Fruit fly (Drosophila melanogaster) whole organism, embryonic: ENCODE data around the gene Mks1.

Experiments
- Abd-B ChIP-seq: fragments of 200-800 bp; sonication (Bioruptor generic); optimal IDR thresholded peaks from 2 replicates; lab custom pipeline; 2018; ENCODE audit warnings: missing biosample characterization, mild to moderate bottlenecking, missing genetic modification characterization, moderate library complexity
- Awh ChIP-seq: fragments of 200-800 bp; sonication (Bioruptor generic); IDR thresholded peaks from 2 replicates; pipeline ENCODE4, ENCODE4 v1.3.6; 2022; ENCODE audit warnings: missing biosample characterization, missing genetic modification characterization
- Blimp-1 ChIP-seq: fragments of 200-800 bp; sonication (Bioruptor generic); optimal IDR thresholded peaks from 3 replicates; lab custom pipeline; 2018; ENCODE audit warnings: missing biosample characterization, missing genetic modification characterization, mild to moderate bottlenecking, moderate library complexity, missing genetic modification reagents
- CG1024 ChIP-seq: fragments of 200-800 bp; sonication (Bioruptor generic); IDR thresholded peaks from 2 replicates; pipeline ENCODE4 v1.3.6; 2022; ENCODE audit warnings: missing biosample characterization, missing genetic modification characterization
- CG10274 ChIP-seq: fragments of 200-800 bp; sonication (Bioruptor generic); optimal IDR thresholded peaks from 3 replicates; lab custom pipeline; 2017; ENCODE audit warnings: missing biosample characterization, mild to moderate bottlenecking, missing genetic modification characterization
- CG12744 ChIP-seq: fragments of 200-800 bp; sonication (Bioruptor generic); optimal IDR thresholded peaks from 2 replicates; lab custom pipeline; 2016; ENCODE audit warnings: missing biosample characterization, missing genetic modification characterization
- CG14014 ChIP-seq: fragments of 200-800 bp; sonication (Bioruptor generic); IDR thresholded peaks from 2 replicates; pipeline ENCODE4 v1.3.6; 2022; ENCODE audit warnings: missing biosample characterization, missing genetic modification characterization
- CG15601 ChIP-seq: fragments of 200-800 bp; sonication (Bioruptor generic); optimal IDR thresholded peaks from 3 replicates; lab custom pipeline; 2019; ENCODE audit warnings: missing biosample characterization, mild to moderate bottlenecking, missing genetic modification characterization, moderate library complexity
- CG18599 ChIP-seq: fragments of 200-800 bp; sonication (Bioruptor generic); optimal IDR thresholded peaks from 3 replicates; lab custom pipeline; 2017; ENCODE audit warnings: missing biosample characterization, missing genetic modification characterization, mild to moderate bottlenecking, moderate library complexity, missing genetic modification reagents
- CG18619 ChIP-seq: fragments of 200-800 bp; sonication (Bioruptor generic); optimal IDR thresholded peaks from 3 replicates; lab custom pipeline; 2017; ENCODE audit warnings: missing biosample characterization, mild to moderate bottlenecking, missing genetic modification characterization
- CG2712 ChIP-seq: fragments of 200-800 bp; optimal IDR thresholded peaks from 3 replicates; lab custom pipeline; 2019; ENCODE audit warnings: missing biosample characterization, mild to moderate bottlenecking, missing genetic modification characterization, moderate library complexity
- CG4360 ChIP-seq: fragments of 200-800 bp; sonication (Bioruptor generic); IDR thresholded peaks from 2 replicates; pipeline ENCODE4 v1.3.6; 2022; ENCODE audit warnings: missing biosample characterization, missing genetic modification characterization
- CG4707 ChIP-seq: fragments of 200-800 bp; sonication (Bioruptor generic); optimal IDR thresholded peaks from 2 replicates; lab custom pipeline; 2018; ENCODE audit warnings: missing biosample characterization, mild to moderate bottlenecking, missing genetic modification characterization, moderate library complexity
- CG4854 ChIP-seq: fragments of 200-800 bp; sonication (Bioruptor generic); optimal IDR thresholded peaks from 2 replicates; lab custom pipeline; 2016; ENCODE audit warnings: missing biosample characterization, missing genetic modification characterization, inconsistent platforms
- CG6854 ChIP-seq: fragments of 200-800 bp; sonication (Bioruptor generic); optimal IDR thresholded peaks from 3 replicates; lab custom pipeline; 2017; ENCODE audit warnings: missing biosample characterization, mild to moderate bottlenecking, missing genetic modification characterization
- CG7556 ChIP-seq: fragments of 200-800 bp; sonication (Bioruptor generic); optimal IDR thresholded peaks from 2 replicates; lab custom pipeline; 2017; ENCODE audit warnings: missing biosample characterization, mild to moderate bottlenecking, missing genetic modification characterization
- D ChIP-seq, 2 experiments: fragments of 200-800 bp in 1 of 2; fragments of >200 bp in 1 of 2; sonication (Bioruptor generic) in 1 of 2; optimal IDR thresholded peaks; 2 replicates in 1 of 2; 3 replicates in 1 of 2; lab custom pipeline; 2017; ENCODE audit warnings: mild to moderate bottlenecking in 1 of 2, missing biosample characterization in 1 of 2, missing genetic modification characterization in 1 of 2, missing genetic modification reagents in 1 of 2
- Deaf1 ChIP-seq: fragments of 200-800 bp; optimal IDR thresholded peaks from 3 replicates; lab custom pipeline; 2019; ENCODE audit warnings: missing biosample characterization, mild to moderate bottlenecking, missing genetic modification characterization, moderate library complexity
- Doc3 ChIP-seq: fragments of 200-800 bp; sonication (Bioruptor generic); IDR thresholded peaks from 3 replicates; pipeline ENCODE4 v1.3.6; 2022; ENCODE audit warnings: missing biosample characterization, missing genetic modification characterization; ENCODE audit not compliant: partially characterized antibody
- Hsf ChIP-seq: fragments of 200-800 bp; sonication (Bioruptor generic); optimal IDR thresholded peaks from 3 replicates; lab custom pipeline; 2016; ENCODE audit warnings: missing biosample characterization, missing genetic modification characterization
- PHDP ChIP-seq: fragments of 200-800 bp; sonication (Bioruptor generic); optimal IDR thresholded peaks from 3 replicates; lab custom pipeline; 2018; ENCODE audit warnings: missing biosample characterization, mild to moderate bottlenecking, missing genetic modification characterization, moderate library complexity
- Rfx ChIP-seq: fragments of 200-800 bp; sonication (Bioruptor generic); IDR thresholded peaks from 2 replicates; pipeline ENCODE4 v1.3.6; 2022; ENCODE audit warnings: missing biosample characterization, missing genetic modification characterization
- Spps ChIP-seq: fragments of 200-800 bp; sonication (Bioruptor generic); optimal IDR thresholded peaks from 2 replicates; lab custom pipeline; 2018; ENCODE audit warnings: missing biosample characterization, mild to moderate bottlenecking, missing genetic modification characterization
- abd-A ChIP-seq: fragments of 200-800 bp; sonication (Bioruptor generic); optimal IDR thresholded peaks from 3 replicates; lab custom pipeline; 2019; ENCODE audit warnings: missing biosample characterization, mild to moderate bottlenecking, missing genetic modification characterization, moderate library complexity
- ac ChIP-seq: fragments of 200-800 bp; sonication (Bioruptor generic); optimal IDR thresholded peaks from 3 replicates; lab custom pipeline; 2017; ENCODE audit warnings: missing biosample characterization, mild to moderate bottlenecking, missing genetic modification characterization
- amos ChIP-seq: fragments of 200-800 bp; sonication (Bioruptor generic); IDR thresholded peaks from 2 replicates; pipeline ENCODE4 v1.3.6; 2022; ENCODE audit warnings: missing biosample characterization, missing genetic modification characterization; ENCODE audit not compliant: partially characterized antibody
- ap ChIP-seq: fragments of 200-800 bp; sonication (Bioruptor generic); IDR thresholded peaks from 2 replicates; pipeline ENCODE4 v1.3.6; 2022; ENCODE audit warnings: missing biosample characterization, missing genetic modification characterization
- az2 ChIP-seq: fragments of 200-800 bp; sonication (Bioruptor generic); optimal IDR thresholded peaks from 3 replicates; lab custom pipeline; 2016; ENCODE audit warnings: missing biosample characterization, missing genetic modification characterization
- bsh ChIP-seq, 2 experiments: fragments of 200-800 bp; sonication (Bioruptor generic); optimal IDR thresholded peaks; 2 replicates each; lab custom pipeline; 2017 to 2018; ENCODE audit warnings: mild to moderate bottlenecking in 2 of 2, missing biosample characterization in 2 of 2, missing genetic modification characterization in 2 of 2, moderate library complexity in 1 of 2
- btn ChIP-seq: fragments of 200-800 bp; sonication (Bioruptor generic); optimal IDR thresholded peaks from 2 replicates; lab custom pipeline; 2016; ENCODE audit warnings: missing biosample characterization, missing genetic modification characterization
- chinmo ChIP-seq: fragments of 200-800 bp; sonication (Bioruptor generic); IDR thresholded peaks from 4 replicates; pipeline ENCODE4 v1.3.6; 2022; ENCODE audit warnings: missing biosample characterization, missing genetic modification characterization; ENCODE audit not compliant: partially characterized antibody
- corto ChIP-seq: fragments of 200-800 bp; sonication (Bioruptor generic); optimal IDR thresholded peaks from 2 replicates; lab custom pipeline; 2016; ENCODE audit warnings: missing biosample characterization, mild to moderate bottlenecking, missing genetic modification characterization, moderate library complexity
- da ChIP-seq: fragments of 200-800 bp; sonication (Bioruptor generic); optimal IDR thresholded peaks from 2 replicates; lab custom pipeline; 2016; ENCODE audit warnings: missing biosample characterization, missing genetic modification characterization
- eyg ChIP-seq: fragments of 200-800 bp; sonication (Bioruptor generic); optimal IDR thresholded peaks from 3 replicates; lab custom pipeline; 2016; ENCODE audit warnings: missing biosample characterization, missing genetic modification characterization
- fd64A ChIP-seq: fragments of 200-800 bp; sonication (Bioruptor generic); optimal IDR thresholded peaks from 3 replicates; lab custom pipeline; 2018; ENCODE audit warnings: missing biosample characterization, mild to moderate bottlenecking, missing genetic modification characterization
- gfzf ChIP-seq: fragments of 200-800 bp; sonication (Bioruptor generic); optimal IDR thresholded peaks from 2 replicates; lab custom pipeline; 2016; ENCODE audit warnings: missing biosample characterization, mild to moderate bottlenecking, missing genetic modification characterization, moderate library complexity
- gsb-n ChIP-seq: fragments of 200-800 bp; sonication (Bioruptor generic); optimal IDR thresholded peaks from 3 replicates; lab custom pipeline; 2018; ENCODE audit warnings: missing biosample characterization, mild to moderate bottlenecking, missing genetic modification characterization
- kay ChIP-seq: fragments of 200-800 bp; sonication (Bioruptor generic); optimal IDR thresholded peaks from 2 replicates; lab custom pipeline; 2016; ENCODE audit warnings: missing biosample characterization, missing genetic modification characterization
- lola ChIP-seq, 3 experiments: fragments of >200 bp in 2 of 3; fragments of 200-800 bp in 1 of 3; sonication (Bioruptor generic) in 1 of 3; optimal IDR thresholded peaks; 2 replicates each; lab custom pipeline; 2017 to 2019; ENCODE audit warnings: missing biosample characterization in 3 of 3, missing genetic modification characterization in 3 of 3, mild to moderate bottlenecking in 1 of 3, moderate library complexity in 1 of 3
- luna ChIP-seq: fragments of 200-800 bp; sonication (Bioruptor generic); optimal IDR thresholded peaks from 2 replicates; lab custom pipeline; 2016; ENCODE audit warnings: missing biosample characterization, missing genetic modification characterization
- oc ChIP-seq: fragments of 200-800 bp; sonication (Bioruptor generic); optimal IDR thresholded peaks from 2 replicates; lab custom pipeline; 2018; ENCODE audit warnings: missing biosample characterization, mild to moderate bottlenecking, missing genetic modification characterization, moderate library complexity
- pfk ChIP-seq: fragments of 200-800 bp; sonication (Bioruptor generic); optimal IDR thresholded peaks from 2 replicates; lab custom pipeline; 2018; ENCODE audit warnings: missing biosample characterization, mild to moderate bottlenecking, missing genetic modification characterization, moderate library complexity
- pnt ChIP-seq: fragments of 200-800 bp; sonication (Bioruptor generic); optimal IDR thresholded peaks from 3 replicates; lab custom pipeline; 2016; ENCODE audit warnings: missing biosample characterization, missing genetic modification characterization
- pros ChIP-seq: fragments of 200-800 bp; sonication (Bioruptor generic); optimal IDR thresholded peaks from 3 replicates; lab custom pipeline; 2019; ENCODE audit warnings: missing biosample characterization, mild to moderate bottlenecking, missing genetic modification characterization, moderate library complexity
- rib ChIP-seq: fragments of 200-800 bp; sonication (Bioruptor generic); IDR thresholded peaks from 2 replicates; pipeline ENCODE4 v1.3.6; 2022; ENCODE audit warnings: missing biosample characterization, missing genetic modification characterization
- sim ChIP-seq: fragments of 200-800 bp; sonication (Bioruptor generic); IDR thresholded peaks from 2 replicates; pipeline ENCODE4 v1.3.6; 2022; ENCODE audit warnings: missing biosample characterization, missing genetic modification characterization
- vvl ChIP-seq: fragments of 200-800 bp; sonication (Bioruptor generic); IDR thresholded peaks from 2 replicates; pipeline ENCODE4 v1.3.6; 2022; ENCODE audit warnings: missing biosample characterization, missing genetic modification characterization
- zf30C ChIP-seq: fragments of 200-800 bp; sonication (Bioruptor generic); optimal IDR thresholded peaks from 3 replicates; lab custom pipeline; 2018; ENCODE audit warnings: missing biosample characterization, mild to moderate bottlenecking, missing genetic modification characterization

Gene Mks1

dm6 chrX:12455891-12456290, 40.5 kb downstream of the Mks1 start:
- TF ChIP-seq Awh (GFP tag; lab: Robert Waterston, UW), result 0 out of 2 replicates have a peak, but pooled peaks have one; percentile 10
- peak; percentile 11; the same call in 1 of the 2 replicates for TF ChIP-seq vvl (GFP tag; lab: Robert Waterston, UW)
- no peak for TF ChIP-seq lola (GFP tag; optimal IDR thresholded peaks at IDR 0.05; lab: Kevin White, UChicago)
- TF ChIP-seq CG15601 (tag; lab: Kevin White, UChicago), result peak; percentile 68
- no peak for TF ChIP-seq D (optimal IDR thresholded peaks at IDR 0.05; lab: Kevin White, UChicago)
- no peak for TF ChIP-seq D (GFP tag; optimal IDR thresholded peaks at IDR 0.05; lab: Kevin White, UChicago)
- peak; percentile 99 for TF ChIP-seq Blimp-1 (GFP tag; lab: Kevin White, UChicago)
- TF ChIP-seq oc (tag; lab: Kevin White, UChicago), result peak; percentile 57

- TF ChIP-seq pfk (GFP tag; lab: Kevin White, UChicago), result no peak
- TF ChIP-seq CG2712 (tag; lab: Kevin White, UChicago), result no peak
- peak; percentile 47 for TF ChIP-seq gsb-n
- TF ChIP-seq sim, result no peak
- peak; percentile 59 for TF ChIP-seq PHDP (tag; lab: Kevin White, UChicago)
- no peak for TF ChIP-seq CG18619 (GFP tag; lab: Kevin White, UChicago)
- TF ChIP-seq CG4360 (GFP tag; lab: Robert Waterston, UW), result no peak
- no peak for TF ChIP-seq ac (GFP tag; lab: Kevin White, UChicago)
- no peak for TF ChIP-seq CG10274 (GFP tag; lab: Kevin White, UChicago)
- no peak for TF ChIP-seq abd-A
- TF ChIP-seq CG7556 (GFP tag; lab: Kevin White, UChicago), result peak; percentile 35
- no peak for TF ChIP-seq amos (GFP tag; lab: Robert Waterston, UW)
- peak; percentile 56 for TF ChIP-seq Abd-B (GFP tag; lab: Kevin White, UChicago)
- no peak for TF ChIP-seq chinmo
- TF ChIP-seq Rfx, result no peak
- no peak for TF ChIP-seq luna (GFP tag; lab: Kevin White, UChicago)
- no peak for TF ChIP-seq CG4854 (GFP tag; lab: Kevin White, UChicago)
- peak; percentile 8 for TF ChIP-seq Spps (tag; lab: Kevin White, UChicago)
- TF ChIP-seq da (GFP tag; lab: Kevin White, UChicago), result no peak
- no peak for TF ChIP-seq rib
- peak; percentile 25 for TF ChIP-seq Deaf1
- TF ChIP-seq Doc3, result no peak
- peak; percentile 42 for TF ChIP-seq az2
- TF ChIP-seq bsh (GFP tag; optimal IDR thresholded peaks at IDR 0.05; lab: Kevin White, UChicago), result peak in 1 of 2 experiments; percentile 82
- TF ChIP-seq kay (GFP tag; lab: Kevin White, UChicago), result peak; percentile 27
- no peak for TF ChIP-seq pnt
- TF ChIP-seq CG6854 (GFP tag; lab: Kevin White, UChicago), result no peak
- TF ChIP-seq CG14014 (GFP tag; lab: Robert Waterston, UW), result peak; percentile 71
- TF ChIP-seq ap, result peak; percentile 26; the same call in 1 of the 2 replicates
- TF ChIP-seq CG1024 (GFP tag; lab: Robert Waterston, UW), result 0 out of 2 replicates have a peak, but pooled peaks have one; percentile 21
- no peak for TF ChIP-seq pros (GFP tag; lab: Kevin White, UChicago)
- TF ChIP-seq btn (GFP tag; lab: Kevin White, UChicago), result no peak
- no peak for TF ChIP-seq CG12744 (GFP tag; lab: Kevin White, UChicago)
- no peak for TF ChIP-seq zf30C (GFP tag; lab: Kevin White, UChicago)
- peak; percentile 30 for TF ChIP-seq CG18599
- TF ChIP-seq CG4707 (GFP tag; lab: Kevin White, UChicago), result peak; percentile 40
- TF ChIP-seq Hsf, result peak; percentile 47
- peak; percentile 57 for TF ChIP-seq fd64A
- TF ChIP-seq eyg (GFP tag; lab: Kevin White, UChicago), result no peak
- TF ChIP-seq gfzf (GFP tag; lab: Kevin White, UChicago), result no peak
- TF ChIP-seq corto (GFP tag; lab: Kevin White, UChicago), result no peak
Observed at dm6 chrX:12454358-12454757, 42.0 kb downstream of the Mks1 start, which contains the start of gene CG15927. Gene CG15927 (plus strand): TSS chrX:12454729.
